Fruit fly (Drosophila melanogaster) ovary, adult (tissue): ENCODE data around the gene nonA.

Source experiments
- CG17801 ChIP-seq: fragments of 200-800 bp; optimal IDR thresholded peaks from 2 replicates; lab custom pipeline; 2019; ENCODE audit warnings: missing biosample characterization, mild to moderate bottlenecking, missing genetic modification characterization, moderate library complexity; ENCODE audit not compliant: partially characterized antibody

The nonA gene

DNA sequence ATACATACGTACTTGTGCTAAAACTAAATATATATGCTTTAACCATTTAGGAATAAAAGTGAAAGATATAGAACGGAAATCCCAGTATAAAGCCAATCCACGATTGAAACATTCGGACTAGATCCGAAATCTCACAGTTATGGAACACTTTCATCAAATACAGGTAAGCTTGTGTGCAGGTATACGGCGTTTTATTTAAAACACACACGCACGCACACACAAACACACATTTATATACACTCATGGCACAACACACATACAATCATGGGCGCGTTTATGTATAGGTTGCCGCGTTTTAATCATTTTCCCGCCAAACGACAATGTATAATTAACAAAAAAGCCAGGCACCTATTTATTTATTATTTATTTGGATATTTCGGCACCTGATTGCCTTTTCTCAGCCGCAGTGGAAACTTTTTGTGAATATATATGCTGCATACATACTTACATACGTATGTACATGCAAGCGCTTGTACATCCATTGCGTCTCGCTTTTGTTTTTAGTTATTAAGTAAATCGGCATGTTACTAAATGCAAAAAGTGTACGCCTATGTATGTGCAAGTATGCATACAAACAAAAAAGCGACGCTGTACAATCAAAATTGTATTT is 27.0 kb upstream of the nonA start:
- no peak for TF ChIP-seq CG17801 (GFP tag; lab: Kevin White, UChicago)

DNA sequence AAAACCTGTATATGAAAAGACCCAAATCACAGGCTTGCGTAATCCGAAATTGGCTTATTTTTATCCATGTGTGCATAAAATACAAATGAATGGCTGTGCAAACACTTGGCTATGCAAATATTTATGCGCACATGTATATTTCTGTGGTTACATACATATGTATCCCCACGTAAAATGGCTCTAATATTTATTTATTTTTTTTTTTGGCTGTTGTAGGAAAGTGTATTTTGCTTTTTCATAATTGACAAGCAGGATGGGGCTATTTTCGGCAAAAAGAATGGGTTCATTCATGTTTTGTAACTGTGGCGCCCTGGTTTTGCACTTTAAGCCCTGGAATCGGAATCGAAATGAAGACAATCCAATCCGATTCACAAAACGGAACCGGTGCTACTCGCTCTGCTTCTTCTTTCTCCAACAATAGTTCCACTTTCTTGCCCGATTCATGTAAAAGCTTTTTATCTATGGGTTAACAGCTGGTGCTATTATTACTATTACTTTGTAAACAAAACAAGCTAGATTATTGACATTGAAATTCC is 26.2 kb upstream of the nonA start:
- TF ChIP-seq CG17801 (GFP tag; lab: Kevin White, UChicago), result peak; percentile 66

DNA sequence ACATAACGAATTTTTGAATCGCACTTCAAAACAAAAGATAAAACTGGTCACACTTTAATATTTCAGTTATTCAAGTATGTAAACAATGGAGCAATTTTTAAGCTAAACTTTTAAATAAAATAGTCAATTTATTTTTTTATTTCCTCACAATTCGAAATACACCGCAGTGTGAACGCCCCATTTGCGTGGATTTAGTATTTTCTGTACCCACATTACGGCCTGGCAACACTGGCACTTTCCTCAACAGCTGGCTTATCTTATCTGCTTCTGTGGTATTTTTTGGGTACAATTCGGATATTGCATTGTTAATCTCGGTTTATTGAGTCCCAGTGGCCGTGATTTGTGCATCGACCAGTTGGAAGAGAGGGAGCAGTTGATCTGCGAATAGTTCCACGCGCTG is 11.3 kb upstream of the nonA start, which contains the start of gene sl:
TSS of gene sl (plus strand) at position 254 of the 400 bp plus-strand sequence.
- no peak for TF ChIP-seq CG17801 (GFP tag; lab: Kevin White, UChicago)

DNA sequence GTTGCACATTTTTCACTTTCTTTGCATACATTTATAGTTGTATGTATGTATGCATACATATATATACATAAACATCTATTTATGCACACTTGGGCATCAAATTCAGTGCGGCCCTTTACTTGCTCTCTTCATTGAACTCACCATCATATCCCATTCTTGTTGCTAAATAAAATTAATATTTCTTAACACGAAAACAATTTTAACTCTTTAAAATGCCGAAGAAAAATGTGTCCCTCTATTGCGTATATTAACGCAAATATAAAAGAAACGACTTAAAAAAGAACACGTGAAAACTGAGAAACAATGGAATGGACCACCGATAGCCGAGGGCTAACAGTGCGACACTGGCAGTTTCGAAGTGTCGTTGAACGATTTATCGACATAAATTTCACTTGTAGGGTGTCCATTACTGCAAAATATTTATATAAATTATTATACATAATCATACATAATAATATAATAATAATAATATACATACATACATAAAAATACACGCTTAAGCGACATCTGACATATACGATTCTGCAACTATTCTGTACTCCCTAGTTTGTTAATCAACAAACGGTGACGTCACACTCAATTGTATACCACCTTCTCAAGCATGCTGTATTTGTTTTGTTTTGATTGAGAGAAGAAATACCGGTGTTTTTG is 2.6 kb upstream of the nonA start, which contains the start of the genes U2af50 and PIG-Q:
TSS of gene U2af50 (minus strand) at position 370 of the 651 bp plus-strand sequence.
TSS of gene PIG-Q (plus strand) at position 474 of the 651 bp plus-strand sequence.
- peak; percentile 94 for TF ChIP-seq CG17801 (GFP tag; lab: Kevin White, UChicago)

DNA sequence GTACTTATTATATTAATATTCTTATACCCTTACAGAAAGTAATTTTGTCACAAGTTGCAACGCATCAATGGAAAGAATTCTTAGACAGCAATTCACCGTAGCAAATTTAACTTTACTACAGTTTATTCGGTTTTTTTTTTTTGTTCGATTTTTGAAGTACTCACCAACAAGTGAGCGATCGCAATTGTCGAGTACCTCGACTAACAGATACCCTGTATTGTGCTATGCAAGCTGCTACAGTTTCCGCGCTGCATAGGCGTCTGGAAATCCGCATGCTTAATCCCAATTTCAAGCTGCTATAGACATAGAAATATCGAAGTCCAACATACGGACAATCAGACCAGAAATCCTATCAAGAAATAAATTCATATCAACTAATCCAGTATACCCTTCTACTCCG is 7.2 kb downstream of the nonA start:
- TF ChIP-seq CG17801 (GFP tag; lab: Kevin White, UChicago), result no peak

DNA sequence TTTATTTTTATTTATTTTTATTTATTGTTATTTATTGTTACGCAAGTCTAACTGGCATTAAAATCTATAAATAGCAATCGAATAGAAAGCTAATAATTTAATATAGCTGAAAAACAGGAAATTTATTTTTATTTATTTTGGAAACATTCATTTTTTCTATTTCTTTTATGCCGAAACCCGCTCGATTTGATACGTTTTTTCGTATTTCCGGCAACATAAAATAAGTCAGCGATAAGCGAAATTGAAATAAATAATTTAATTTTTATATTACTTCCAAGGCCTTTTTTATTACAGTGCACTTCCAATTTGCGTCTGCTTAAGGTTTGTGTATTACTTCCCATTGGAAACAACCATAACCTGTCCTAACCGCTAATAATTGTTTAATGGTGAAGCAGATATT is 10.6 kb downstream of the nonA start:
- TF ChIP-seq CG17801 (GFP tag; lab: Kevin White, UChicago), result no peak

DNA sequence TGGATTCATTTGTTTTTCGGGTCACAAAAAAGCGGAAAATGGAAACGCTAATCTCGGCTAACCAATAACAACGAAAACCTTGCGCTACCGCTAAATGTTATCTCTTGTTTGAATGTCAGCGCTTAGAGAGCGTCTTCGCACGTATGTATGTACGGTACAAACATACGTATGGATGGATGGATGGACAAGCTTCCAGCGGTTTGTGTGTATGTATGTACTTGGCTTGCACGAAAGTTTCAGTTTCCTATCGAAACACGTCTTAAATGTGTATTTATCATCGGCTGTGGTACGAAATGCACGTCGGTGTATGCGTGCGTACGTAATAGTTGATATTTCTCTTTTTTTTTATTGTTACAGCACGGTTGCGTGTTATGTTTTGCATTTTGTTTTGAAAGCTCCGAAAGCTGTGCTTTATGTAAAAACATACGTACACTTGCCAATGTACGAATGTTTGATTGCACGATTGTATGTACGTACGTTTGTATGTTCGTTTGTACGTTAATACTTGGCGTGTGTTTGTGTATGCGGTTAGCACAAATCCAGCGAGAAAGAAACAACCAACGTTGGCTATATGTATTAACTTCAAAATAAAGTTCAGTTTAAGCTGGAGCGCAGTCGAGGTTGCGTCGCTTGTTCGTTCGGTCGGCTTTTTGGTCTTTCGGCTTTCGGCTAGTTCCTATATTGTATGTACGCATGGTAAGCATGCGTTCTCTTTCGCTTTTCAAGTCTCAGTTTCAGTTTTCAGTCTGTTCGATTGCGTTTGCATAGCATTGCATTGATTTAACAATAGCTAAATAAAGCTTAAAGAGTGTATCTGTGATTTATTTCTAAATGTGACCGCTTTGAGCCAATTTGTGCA is 11.4 kb downstream of the nonA start, which contains the start of gene Fur2:
TSS of gene Fur2 (plus strand) at position 595 of the 859 bp plus-strand sequence.
- TF ChIP-seq CG17801 (GFP tag; lab: Kevin White, UChicago), result peak; percentile 64

DNA sequence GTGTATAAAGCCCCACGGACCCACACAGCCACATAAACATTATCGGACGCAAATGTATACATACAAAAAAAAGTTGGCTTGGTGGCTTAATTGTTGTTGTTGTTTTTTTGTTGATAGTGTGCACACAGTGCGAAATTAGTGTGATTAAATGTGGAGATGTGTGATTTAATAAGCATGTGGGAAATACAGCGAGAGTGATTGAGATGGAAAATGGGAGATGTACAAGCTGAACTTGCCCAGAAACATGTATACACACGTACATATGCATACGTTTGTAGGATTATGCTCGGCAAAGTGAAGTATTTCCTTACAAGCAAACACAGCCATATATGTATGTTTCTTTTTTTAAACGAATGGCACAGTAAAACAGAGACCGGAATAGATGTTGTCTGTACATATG is 12.2 kb downstream of the nonA start:
- TF ChIP-seq CG17801 (GFP tag; lab: Kevin White, UChicago), result no peak

DNA sequence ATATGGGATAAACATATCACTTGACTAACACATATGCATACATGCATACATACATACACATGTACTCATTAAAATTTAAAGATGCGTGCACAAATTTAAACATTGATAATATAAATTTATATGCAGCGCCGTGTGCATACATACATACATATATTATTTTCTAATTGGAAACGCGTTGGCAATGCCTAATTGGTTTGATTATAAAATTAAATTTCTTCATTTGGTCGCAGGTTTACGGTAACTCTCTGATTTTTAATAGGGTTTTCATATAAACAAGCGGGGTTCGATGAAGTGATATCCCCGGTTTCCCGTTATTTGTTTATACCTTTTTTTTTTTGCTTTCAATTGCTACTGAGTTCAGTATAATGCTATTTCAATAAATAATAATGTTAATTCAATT is 12.7 kb downstream of the nonA start:
- TF ChIP-seq CG17801 (GFP tag; lab: Kevin White, UChicago), result no peak

DNA sequence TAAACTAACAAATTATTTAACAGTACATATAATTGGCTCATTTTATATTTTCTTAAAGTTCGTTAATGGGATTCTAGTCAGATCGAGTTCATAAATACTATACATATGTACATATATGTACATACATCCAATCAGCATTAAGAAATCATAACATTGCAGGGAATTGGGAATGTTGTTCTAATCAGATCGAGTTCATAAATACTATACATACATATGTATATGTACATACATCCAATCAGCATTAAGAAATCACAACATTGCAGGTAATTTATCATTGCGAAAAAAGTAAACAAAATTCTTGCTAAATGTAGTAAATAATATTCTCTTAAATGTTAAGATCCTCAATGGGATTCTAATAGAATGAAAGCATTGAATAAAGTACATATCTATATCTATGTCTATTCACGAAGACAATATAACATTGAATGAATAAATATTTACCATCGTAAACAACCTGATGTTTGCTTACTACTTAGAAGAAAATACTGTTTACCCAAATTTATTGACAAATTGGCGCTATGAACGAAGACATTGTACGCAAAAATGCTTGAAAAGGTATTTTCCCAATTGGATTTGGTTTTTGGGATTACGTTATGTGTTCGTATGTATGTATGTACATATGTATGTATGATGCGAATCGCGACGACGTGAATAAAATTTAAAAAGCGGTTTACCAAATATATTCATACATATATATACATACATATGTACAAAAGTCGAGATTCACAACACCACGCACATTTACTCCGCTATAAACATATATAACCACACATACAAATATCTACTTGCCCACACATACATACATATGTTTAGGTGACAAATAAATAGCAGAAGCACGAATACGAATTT is 22.5 kb downstream of the nonA start:
- no peak for TF ChIP-seq CG17801 (GFP tag; lab: Kevin White, UChicago)

DNA sequence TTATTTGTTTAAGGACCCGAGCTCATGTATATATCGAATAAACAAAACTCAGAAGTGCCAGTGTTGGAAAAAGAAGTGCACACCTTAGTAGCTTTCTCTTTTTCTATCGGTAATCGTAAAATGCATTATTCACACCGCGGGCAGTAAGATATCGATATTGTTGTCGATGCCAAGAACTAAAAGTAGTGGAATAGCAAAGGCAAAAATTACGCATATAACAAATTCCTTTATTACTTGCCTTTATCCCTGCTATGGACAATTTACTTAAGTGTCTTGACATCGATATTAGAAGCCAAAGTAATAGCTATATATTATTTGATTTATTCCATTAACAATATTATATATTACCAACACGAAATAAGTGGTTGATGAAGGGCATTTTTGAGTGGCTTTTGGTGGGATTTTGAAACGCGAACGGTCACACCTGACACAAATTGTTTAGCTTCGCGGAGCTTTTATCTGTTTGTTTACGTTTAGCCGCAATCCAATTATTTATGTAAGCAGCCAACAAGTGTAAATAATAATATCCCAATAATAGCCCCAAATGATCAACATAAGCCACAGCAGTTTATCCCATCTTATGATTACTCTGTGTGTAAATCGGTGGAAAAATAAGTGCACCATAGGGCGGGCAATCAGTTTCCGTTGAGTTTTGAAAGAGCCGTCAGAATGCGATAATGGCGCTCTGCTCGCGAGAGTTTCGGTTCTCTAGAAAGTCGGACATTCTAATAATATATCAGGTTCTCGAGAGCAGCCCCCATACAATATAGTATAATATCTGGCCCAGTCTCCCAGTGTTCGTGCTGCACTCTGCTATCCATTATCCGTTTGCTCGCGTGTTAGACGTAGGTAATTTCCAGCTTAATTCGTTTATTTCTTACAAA is 23.7 kb downstream of the nonA start, which contains the start of the genes CG9992 and CG4239:
TSS of gene CG9992 (minus strand) at position 66 of the 884 bp plus-strand sequence.
TSS of gene CG4239 (plus strand) at position 436 of the 884 bp plus-strand sequence.
- TF ChIP-seq CG17801 (GFP tag; lab: Kevin White, UChicago), result peak; percentile 7

DNA sequence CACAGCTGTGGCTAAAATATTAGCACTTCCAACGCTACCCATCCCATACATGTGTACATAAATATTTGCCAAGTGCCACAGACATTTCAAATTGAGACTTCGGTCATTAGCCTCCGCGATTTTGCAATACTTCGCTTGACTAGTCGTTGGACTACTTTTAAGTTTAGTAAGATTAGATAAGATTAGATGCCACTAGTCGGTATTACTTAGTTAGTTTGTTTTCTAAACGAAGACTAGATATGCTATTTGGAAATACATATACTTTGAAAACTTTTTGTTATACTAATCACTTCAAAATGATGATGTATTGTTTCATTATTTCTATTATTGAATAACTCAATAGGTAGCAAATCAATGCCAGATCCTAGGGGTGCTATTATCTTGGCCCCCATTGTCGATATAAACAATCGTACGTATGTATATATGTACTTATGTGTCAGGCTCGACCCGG is 24.6 kb downstream of the nonA start:
- peak; percentile 4 for TF ChIP-seq CG17801 (GFP tag; lab: Kevin White, UChicago)

DNA sequence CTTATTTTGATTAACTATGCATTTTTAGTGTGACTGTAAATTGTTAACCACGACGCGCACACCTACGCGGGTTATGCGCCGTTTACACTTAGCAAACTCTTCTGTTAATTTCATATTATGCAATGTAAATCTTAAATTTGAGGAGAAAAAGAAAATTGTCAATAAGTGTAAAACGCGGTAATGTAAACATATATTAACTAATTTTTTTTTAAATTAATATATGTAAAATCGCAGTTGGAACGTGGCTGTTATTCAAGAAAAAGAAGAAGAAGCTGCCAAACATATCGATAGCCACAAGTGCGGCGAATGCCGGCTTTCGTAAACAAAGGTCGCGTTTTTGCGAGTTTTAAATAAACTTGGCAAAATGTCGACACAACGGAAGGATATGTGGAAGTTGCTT is 30.0 kb downstream of the nonA start, which contains the start of the genes TH1 and mei-41:
TSS of gene TH1 (minus strand) at position 42 of the 400 bp plus-strand sequence.
TSS of gene mei-41 (plus strand) at position 302 of the 400 bp plus-strand sequence.
- TF ChIP-seq CG17801 (GFP tag; lab: Kevin White, UChicago), result peak; percentile 84
